Fruit fly (Drosophila melanogaster) whole organism, embryonic: ENCODE data around the gene CG17666.

Experiments used
- Bteb2 ChIP-seq: fragments of 200-800 bp; sonication (Bioruptor generic); optimal IDR thresholded peaks from 2 replicates; lab custom pipeline; 2016; ENCODE audit warnings: missing biosample characterization, missing genetic modification characterization
- CG10267 ChIP-seq: fragments of 200-800 bp; sonication (Bioruptor generic); optimal IDR thresholded peaks from 2 replicates; lab custom pipeline; 2018; ENCODE audit warnings: missing biosample characterization, mild to moderate bottlenecking, missing genetic modification characterization, moderate library complexity
- CG10462 ChIP-seq: fragments of 200-800 bp; sonication (Bioruptor generic); optimal IDR thresholded peaks from 2 replicates; lab custom pipeline; 2016; ENCODE audit warnings: missing biosample characterization, missing genetic modification characterization
- CG10959 ChIP-seq: fragments of 200-800 bp; sonication (Bioruptor generic); IDR thresholded peaks from 2 replicates; pipeline ENCODE4 v1.3.6; 2022; ENCODE audit warnings: missing biosample characterization, missing genetic modification characterization
- CG12104 ChIP-seq: fragments of 200-800 bp; sonication (Bioruptor generic); optimal IDR thresholded peaks from 3 replicates; lab custom pipeline; 2016; ENCODE audit warnings: missing biosample characterization, missing genetic modification characterization
- CG12659 ChIP-seq: fragments of 200-800 bp; sonication (Bioruptor generic); optimal IDR thresholded peaks from 3 replicates; lab custom pipeline; 2017; ENCODE audit warnings: mild to moderate bottlenecking, missing biosample characterization, missing genetic modification reagents, missing genetic modification characterization
- CG13287 ChIP-seq: fragments of 200-800 bp; sonication (Bioruptor generic); IDR thresholded peaks from 2 replicates; pipeline ENCODE4 v1.3.6; 2022; ENCODE audit warnings: missing biosample characterization, missing genetic modification characterization; ENCODE audit not compliant: partially characterized antibody
- CG13296 ChIP-seq: fragments of 200-800 bp; sonication (Bioruptor generic); optimal IDR thresholded peaks from 3 replicates; lab custom pipeline; 2018; ENCODE audit warnings: missing biosample characterization, mild to moderate bottlenecking, missing genetic modification characterization
- CG16863 ChIP-seq: fragments of 200-800 bp; sonication (Bioruptor generic); optimal IDR thresholded peaks from 3 replicates; lab custom pipeline; 2016; ENCODE audit warnings: missing biosample characterization, missing genetic modification characterization
- CG17568 ChIP-seq: fragments of 200-800 bp; sonication (Bioruptor generic); optimal IDR thresholded peaks from 2 replicates; lab custom pipeline; 2018; ENCODE audit warnings: missing biosample characterization, mild to moderate bottlenecking, missing genetic modification characterization, moderate library complexity
- CG2120 ChIP-seq: fragments of 200-800 bp; sonication (Bioruptor generic); optimal IDR thresholded peaks from 3 replicates; lab custom pipeline; 2016; ENCODE audit warnings: missing biosample characterization, missing genetic modification characterization
- CG2202 ChIP-seq: fragments of 200-800 bp; sonication (Bioruptor generic); optimal IDR thresholded peaks from 2 replicates; lab custom pipeline; 2018; ENCODE audit warnings: missing biosample characterization, mild to moderate bottlenecking, missing genetic modification characterization
- CG32532 ChIP-seq: fragments of 200-800 bp; sonication (Bioruptor generic); IDR thresholded peaks from 2 replicates; pipeline ENCODE4 v1.3.6; 2022; ENCODE audit warnings: missing biosample characterization, missing genetic modification characterization
- CG32767 ChIP-seq: fragments of 200-800 bp; sonication (Bioruptor generic); IDR thresholded peaks from 2 replicates; pipeline ENCODE4 v1.3.6; 2022; ENCODE audit warnings: missing biosample characterization, missing genetic modification characterization
- CG4282 ChIP-seq: fragments of 200-800 bp; sonication (Bioruptor generic); optimal IDR thresholded peaks from 2 replicates; lab custom pipeline; 2016; ENCODE audit warnings: missing biosample characterization, missing genetic modification characterization
- CG43689 ChIP-seq: fragments of 200-800 bp; sonication (Bioruptor generic); IDR thresholded peaks from 2 replicates; pipeline ENCODE4 v1.3.6; 2022; ENCODE audit warnings: missing biosample characterization, missing genetic modification characterization
- CG4730 ChIP-seq: fragments of 200-800 bp; sonication (Bioruptor generic); IDR thresholded peaks from 2 replicates; pipeline ENCODE4 v1.3.6; 2022; ENCODE audit warnings: missing biosample characterization, missing genetic modification characterization
- CG5245 ChIP-seq: fragments of 200-800 bp; sonication (Bioruptor generic); optimal IDR thresholded peaks from 3 replicates; lab custom pipeline; 2016; ENCODE audit warnings: missing biosample characterization, missing genetic modification characterization
- CG6654 ChIP-seq: fragments of 200-800 bp; sonication (Bioruptor generic); optimal IDR thresholded peaks from 2 replicates; lab custom pipeline; 2017; ENCODE audit warnings: missing biosample characterization, mild to moderate bottlenecking, missing genetic modification characterization
- CG7745 ChIP-seq: fragments of 200-800 bp; sonication (Bioruptor generic); optimal IDR thresholded peaks from 2 replicates; lab custom pipeline; 2018; ENCODE audit warnings: missing biosample characterization, mild to moderate bottlenecking, missing genetic modification characterization, moderate library complexity
- CG7928 ChIP-seq: fragments of 200-800 bp; sonication (Bioruptor generic); optimal IDR thresholded peaks from 2 replicates; lab custom pipeline; 2017; ENCODE audit warnings: missing biosample characterization, mild to moderate bottlenecking, missing genetic modification characterization
- CG9215 ChIP-seq: fragments of 200-800 bp; sonication (Bioruptor generic); IDR thresholded peaks from 2 replicates; pipeline ENCODE4 v1.3.6; 2022; ENCODE audit warnings: missing biosample characterization, missing genetic modification characterization
- D19B ChIP-seq: fragments of 200-800 bp; sonication (Bioruptor generic); optimal IDR thresholded peaks from 2 replicates; lab custom pipeline; 2017; ENCODE audit warnings: missing biosample characterization, mild to moderate bottlenecking, missing genetic modification characterization
- Dek ChIP-seq: fragments of 200-800 bp; sonication (Bioruptor generic); optimal IDR thresholded peaks from 3 replicates; lab custom pipeline; 2019; ENCODE audit warnings: missing biosample characterization, mild to moderate bottlenecking, missing genetic modification characterization, moderate library complexity
- Doc3 ChIP-seq: fragments of 200-800 bp; sonication (Bioruptor generic); IDR thresholded peaks from 3 replicates; pipeline ENCODE4 v1.3.6; 2022; ENCODE audit warnings: missing biosample characterization, missing genetic modification characterization; ENCODE audit not compliant: partially characterized antibody
- Gsc ChIP-seq: fragments of 200-800 bp; sonication (Bioruptor generic); IDR thresholded peaks from 2 replicates; pipeline ENCODE4 v1.3.6; 2022; ENCODE audit warnings: missing biosample characterization, missing genetic modification characterization
- HLH4C ChIP-seq: fragments of 200-800 bp; sonication (Bioruptor generic); IDR thresholded peaks from 3 replicates; pipeline ENCODE4 v1.3.6; 2022; ENCODE audit warnings: missing biosample characterization, missing genetic modification characterization; ENCODE audit not compliant: partially characterized antibody
- HLH54F ChIP-seq: fragments of 200-800 bp; sonication (Bioruptor generic); optimal IDR thresholded peaks from 3 replicates; lab custom pipeline; 2016; ENCODE audit warnings: missing biosample characterization, missing genetic modification characterization
- HmgZ ChIP-seq: fragments of 200-800 bp; sonication (Bioruptor generic); optimal IDR thresholded peaks from 2 replicates; lab custom pipeline; 2018; ENCODE audit warnings: missing biosample characterization, mild to moderate bottlenecking, missing genetic modification characterization
- Meics ChIP-seq: fragments of 200-800 bp; sonication (Bioruptor generic); optimal IDR thresholded peaks from 2 replicates; lab custom pipeline; 2017; ENCODE audit warnings: missing biosample characterization, mild to moderate bottlenecking, missing genetic modification characterization
- Nf-YB ChIP-seq: fragments of 200-800 bp; sonication (Bioruptor generic); optimal IDR thresholded peaks from 3 replicates; lab custom pipeline; 2019; ENCODE audit warnings: missing biosample characterization, mild to moderate bottlenecking, missing genetic modification characterization, moderate library complexity
- Sin3A ChIP-seq: fragments of >200 bp; optimal IDR thresholded peaks from 2 replicates; lab custom pipeline; 2018
- Sox100B ChIP-seq: fragments of 200-800 bp; sonication (Bioruptor generic); optimal IDR thresholded peaks from 3 replicates; lab custom pipeline; 2018; ENCODE audit warnings: missing biosample characterization, mild to moderate bottlenecking, missing genetic modification characterization
- ap ChIP-seq: fragments of 200-800 bp; sonication (Bioruptor generic); IDR thresholded peaks from 2 replicates; pipeline ENCODE4 v1.3.6; 2022; ENCODE audit warnings: missing biosample characterization, missing genetic modification characterization
- fd96Cb ChIP-seq: fragments of 200-800 bp; sonication (Bioruptor generic); optimal IDR thresholded peaks from 2 replicates; lab custom pipeline; 2018; ENCODE audit warnings: missing biosample characterization, mild to moderate bottlenecking, missing genetic modification characterization, moderate library complexity
- fu2 ChIP-seq: fragments of 200-800 bp; sonication (Bioruptor generic); optimal IDR thresholded peaks from 2 replicates; lab custom pipeline; 2016; ENCODE audit warnings: missing biosample characterization, missing genetic modification characterization
- gcm ChIP-seq: fragments of 200-800 bp; sonication (Bioruptor generic); optimal IDR thresholded peaks from 2 replicates; lab custom pipeline; 2019; ENCODE audit warnings: missing biosample characterization, mild to moderate bottlenecking, missing genetic modification characterization, moderate library complexity
- grn ChIP-seq: fragments of 200-800 bp; sonication (Bioruptor generic); optimal IDR thresholded peaks from 3 replicates; lab custom pipeline; 2017; ENCODE audit warnings: missing biosample characterization, missing genetic modification characterization
- ham ChIP-seq: fragments of 200-800 bp; sonication (Bioruptor generic); IDR thresholded peaks from 2 replicates; pipeline ENCODE4 v1.3.6; 2022; ENCODE audit warnings: missing biosample characterization, missing genetic modification characterization
- luna ChIP-seq: fragments of 200-800 bp; sonication (Bioruptor generic); optimal IDR thresholded peaks from 2 replicates; lab custom pipeline; 2016; ENCODE audit warnings: missing biosample characterization, missing genetic modification characterization
- nom ChIP-seq: fragments of 200-800 bp; sonication (Bioruptor generic); optimal IDR thresholded peaks from 2 replicates; lab custom pipeline; 2017; ENCODE audit warnings: missing biosample characterization, missing genetic modification characterization, mild to moderate bottlenecking, moderate library complexity, missing genetic modification reagents
- pan ChIP-seq, 4 experiments: fragments of >200 bp in 3 of 4; fragments of 200-800 bp in 1 of 4; sonication (Bioruptor generic) in 1 of 4; optimal IDR thresholded peaks in 3 of 4; IDR thresholded peaks in 1 of 4; 2 replicates each; pipeline versions ENCODE4 v1.3.6 to Lab custom; 2017 to 2022; ENCODE audit warnings: missing biosample characterization in 2 of 4, missing genetic modification characterization in 2 of 4, mixed read lengths in 1 of 4
- pfk ChIP-seq: fragments of 200-800 bp; sonication (Bioruptor generic); optimal IDR thresholded peaks from 2 replicates; lab custom pipeline; 2018; ENCODE audit warnings: missing biosample characterization, mild to moderate bottlenecking, missing genetic modification characterization, moderate library complexity
- phol ChIP-seq: fragments of 200-800 bp; sonication (Bioruptor generic); optimal IDR thresholded peaks from 3 replicates; lab custom pipeline; 2018; ENCODE audit warnings: missing biosample characterization, mild to moderate bottlenecking, missing genetic modification characterization, moderate library complexity
- schlank ChIP-seq: fragments of 200-800 bp; sonication (Bioruptor generic); optimal IDR thresholded peaks from 2 replicates; lab custom pipeline; 2018; ENCODE audit warnings: missing biosample characterization, mild to moderate bottlenecking, missing genetic modification characterization
- sisA ChIP-seq: fragments of 200-800 bp; sonication (Bioruptor generic); IDR thresholded peaks from 2 replicates; pipeline ENCODE4 v1.3.6; 2022; ENCODE audit warnings: missing biosample characterization, missing genetic modification characterization
- sqz ChIP-seq: fragments of 200-800 bp; sonication (Bioruptor generic); optimal IDR thresholded peaks from 3 replicates; lab custom pipeline; 2018; ENCODE audit warnings: missing biosample characterization, mild to moderate bottlenecking, missing genetic modification characterization
- vfl ChIP-seq: fragments of 200-800 bp; sonication (Bioruptor generic); optimal IDR thresholded peaks from 2 replicates; lab custom pipeline; 2016; ENCODE audit warnings: missing biosample characterization, missing genetic modification characterization
- vnd ChIP-seq: fragments of 200-800 bp; sonication (Bioruptor generic); IDR thresholded peaks from 3 replicates; pipeline ENCODE4 v1.3.6; 2022; ENCODE audit warnings: missing biosample characterization, missing genetic modification characterization; ENCODE audit not compliant: partially characterized antibody
- wor ChIP-seq: fragments of 200-800 bp; sonication (Bioruptor generic); IDR thresholded peaks from 2 replicates; pipeline ENCODE4 v1.3.6; 2022; ENCODE audit warnings: missing biosample characterization, missing genetic modification characterization

CG17666 gene

dm6 chr3L:12792933-12793448, 11.9 kb downstream of the CG17666 start (continued):
- TF ChIP-seq vnd (GFP tag; lab: Robert Waterston, UW) (no peak), CG12104 (GFP tag; lab: Kevin White, UChicago) (peak; percentile 17), Sox100B (GFP tag; lab: Kevin White, UChicago) (peak; percentile 74), CG7745 (tag; lab: Kevin White, UChicago) (no peak), CG4282 (GFP tag; lab: Kevin White, UChicago) (no peak), phol (tag; lab: Kevin White, UChicago) (peak; percentile 72), CG4730 (GFP tag; lab: Robert Waterston, UW) (no peak), grn (no peak), CG10267 (tag; lab: Kevin White, UChicago) (peak; percentile 65), Meics (GFP tag; lab: Kevin White, UChicago) (peak; percentile 79), CG2202 (tag; lab: Kevin White, UChicago) (no peak), HLH4C (GFP tag; lab: Robert Waterston, UW) (no peak), CG10959 (no peak), Dek (tag; lab: Kevin White, UChicago) (peak; percentile 60), CG2120 (GFP tag; lab: Kevin White, UChicago) (peak; percentile 73), nom (peak; percentile 86), pfk (GFP tag; lab: Kevin White, UChicago) (no peak), CG17568 (GFP tag; lab: Kevin White, UChicago) (peak; percentile 53), Gsc (GFP tag; lab: Robert Waterston, UW) (no peak), CG16863 (GFP tag; lab: Kevin White, UChicago) (no peak), CG10462 (no peak), gcm (GFP tag; lab: Kevin White, UChicago) (peak; percentile 75), CG7928 (GFP tag; lab: Kevin White, UChicago) (no peak), Nf-YB (GFP tag; lab: Kevin White, UChicago) (peak; percentile 40), vfl (GFP tag; lab: Kevin White, UChicago) (no peak), CG9215 (GFP tag; lab: Robert Waterston, UW) (no peak), HLH54F (peak; percentile 30), D19B (GFP tag; lab: Kevin White, UChicago) (no peak), luna (GFP tag; lab: Kevin White, UChicago) (no peak), CG32532 (GFP tag; lab: Robert Waterston, UW) (peak; percentile 62), CG6654 (GFP tag; lab: Kevin White, UChicago) (no peak), CG12659 (GFP tag; lab: Kevin White, UChicago) (peak; percentile 67), ham (GFP tag; lab: Robert Waterston, UW) (no peak), CG32767 (GFP tag; lab: Robert Waterston, UW) (0 out of 2 replicates have a peak, but pooled peaks have one; percentile 33), sisA (GFP tag; lab: Robert Waterston, UW) (no peak), HmgZ (tag; lab: Kevin White, UChicago) (peak; percentile 61), Doc3 (GFP tag; lab: Robert Waterston, UW) (no peak), Bteb2 (peak; percentile 40), Sin3A (lab: Kevin White, UChicago) (no peak), fd96Cb (tag; lab: Kevin White, UChicago) (peak; percentile 45), CG13287 (no peak), wor (GFP tag; lab: Robert Waterston, UW) (0 out of 2 replicates have a peak, but pooled peaks have one; percentile 28), pan (optimal IDR thresholded peaks at IDR 0.05; lab: Kevin White, UChicago) (no peak), pan (GFP tag; optimal IDR thresholded peaks at IDR 0.05 in 1 of 2, IDR thresholded peaks at IDR 0.05 in 1 of 2) (peak in 1 of 2 experiments; percentile 54), CG5245 (GFP tag; lab: Kevin White, UChicago) (peak; percentile 10), schlank (tag; lab: Kevin White, UChicago) (no peak), ap (GFP tag; lab: Robert Waterston, UW) (no peak), CG13296 (GFP tag; lab: Kevin White, UChicago) (peak; percentile 75), sqz (GFP tag; lab: Kevin White, UChicago) (peak; percentile 82), fu2 (GFP tag; lab: Kevin White, UChicago) (no peak), CG43689 (no peak)
